Worm (Caenorhabditis elegans) whole organism, L4 larva: Measurements from ENCODE around the gene set-23.
"Not testable (repeated sequence)": the region's sequence is repeated elsewhere in the genome, so short reads cannot be mapped to it uniquely, and the experiment has no call there.

ENCODE experiments used
- D1046.2 ChIP-seq: fragments of 200-800 bp; sonication (Bioruptor generic); IDR thresholded peaks from 2 replicates; pipeline ENCODE4 v1.3.6; 2022; ENCODE audit warnings: missing genetic modification characterization, missing compliant biosample characterization
- T20F7.1 ChIP-seq: fragments of 200-800 bp; sonication (Bioruptor generic); optimal IDR thresholded peaks from 2 replicates; lab custom pipeline; 2018; ENCODE audit warnings: mild to moderate bottlenecking, missing genetic modification characterization, missing compliant biosample characterization
- T26A8.4 ChIP-seq: fragments of 200-800 bp; sonication (Bioruptor generic); IDR thresholded peaks from 2 replicates; pipeline ENCODE4 v1.3.6; 2022; ENCODE audit warnings: missing genetic modification characterization, missing compliant biosample characterization
- ZK546.5 ChIP-seq, 2 experiments: sonication (generic microtip); optimal IDR thresholded peaks; 2 replicates each; lab custom pipeline; 2017; ENCODE audit warnings: missing biosample characterization in 2 of 2, missing genetic modification characterization in 2 of 2
- aha-1 ChIP-seq: fragments of 150-350 bp; peaks from one replicate; lab custom pipeline; 2014; ENCODE audit warnings: missing biosample characterization, missing genetic modification characterization
- aly-2 ChIP-seq: sonication (generic microtip); optimal IDR thresholded peaks from 2 replicates; lab custom pipeline; 2018; ENCODE audit warnings: missing biosample characterization, missing genetic modification characterization
- ceh-20 ChIP-seq: fragments of 200-800 bp; sonication (Bioruptor generic); IDR thresholded peaks from 2 replicates; pipeline ENCODE4 v1.3.6; 2022; ENCODE audit warnings: missing genetic modification reagents, missing genetic modification characterization, missing compliant biosample characterization
- ceh-28 ChIP-seq: fragments of 150-350 bp; optimal IDR thresholded peaks from 2 replicates; lab custom pipeline; 2014; ENCODE audit warnings: missing biosample characterization, missing genetic modification reagents, missing genetic modification characterization
- ceh-32 ChIP-seq: sonication (generic microtip); optimal IDR thresholded peaks from 2 replicates; lab custom pipeline; 2016; ENCODE audit warnings: mild to moderate bottlenecking, missing genetic modification characterization, missing compliant biosample characterization; ENCODE audit not compliant: poor library complexity
- daf-16 ChIP-seq, 3 experiments: sonication (generic microtip); optimal IDR thresholded peaks; 2 replicates each; lab custom pipeline; 2016 to 2017; ENCODE audit warnings: missing genetic modification characterization in 3 of 3, missing genetic modification reagents in 3 of 3, mild to moderate bottlenecking in 2 of 3, missing compliant biosample characterization in 2 of 3, missing biosample characterization in 1 of 3, moderate library complexity in 1 of 3
- dmd-6 ChIP-seq: fragments of 200-800 bp; sonication (Bioruptor generic); IDR thresholded peaks from 2 replicates; pipeline ENCODE4 v1.3.6; 2022; ENCODE audit warnings: missing genetic modification reagents, missing genetic modification characterization, missing compliant biosample characterization
- dmd-8 ChIP-seq: fragments of 200-800 bp; sonication (Bioruptor generic); IDR thresholded peaks from 2 replicates; pipeline ENCODE4 v1.3.6; 2022; ENCODE audit warnings: missing genetic modification characterization, missing compliant biosample characterization
- dve-1 ChIP-seq: sonication (generic microtip); optimal IDR thresholded peaks from 2 replicates; lab custom pipeline; 2017; ENCODE audit warnings: antibody characterized with exemption, mild to moderate bottlenecking, missing genetic modification characterization, missing compliant biosample characterization; ENCODE audit not compliant: insufficient read depth
- hlh-30 ChIP-seq: sonication (generic microtip); optimal IDR thresholded peaks from 2 replicates; lab custom pipeline; 2017; ENCODE audit warnings: antibody characterized with exemption, mild to moderate bottlenecking, missing genetic modification characterization, missing compliant biosample characterization; ENCODE audit not compliant: insufficient read depth
- hmg-1.1 ChIP-seq: fragments of 200-800 bp; sonication (Bioruptor generic); IDR thresholded peaks from 2 replicates; pipeline ENCODE4 v1.3.6; 2022; ENCODE audit warnings: missing genetic modification reagents, missing genetic modification characterization, missing compliant biosample characterization
- lin-1 ChIP-seq: fragments of 200-800 bp; sonication (Bioruptor generic); IDR thresholded peaks from 2 replicates; pipeline ENCODE4 v1.3.6; 2022; ENCODE audit warnings: missing genetic modification reagents, missing genetic modification characterization, missing compliant biosample characterization
- lin-29 ChIP-seq: fragments of 200-800 bp; sonication (Bioruptor generic); IDR thresholded peaks from 2 replicates; pipeline ENCODE4 v1.3.6; 2022; ENCODE audit warnings: missing genetic modification reagents, missing genetic modification characterization, missing compliant biosample characterization
- lsy-2 ChIP-seq, 2 experiments: fragments of 150-350 bp in 1 of 2; sonication (generic microtip) in 1 of 2; optimal IDR thresholded peaks; 2 replicates each; lab custom pipeline; 2014 to 2017; ENCODE audit warnings: missing biosample characterization in 2 of 2, missing genetic modification characterization in 2 of 2
- madf-9 ChIP-seq: fragments of 200-800 bp; sonication (Bioruptor generic); conservative IDR thresholded peaks from 2 replicates; pipeline ENCODE4 v1.3.6; 2022; ENCODE audit warnings: missing genetic modification reagents, missing genetic modification characterization, missing compliant biosample characterization
- mdl-1 ChIP-seq, 2 experiments: fragments of 150-350 bp in 1 of 2; sonication (generic microtip) in 1 of 2; optimal IDR thresholded peaks; 2 replicates each; lab custom pipeline; 2014 to 2017; ENCODE audit warnings: missing biosample characterization in 2 of 2, missing genetic modification characterization in 2 of 2
- mes-2 ChIP-seq: sonication (generic microtip); optimal IDR thresholded peaks from 2 replicates; lab custom pipeline; 2016; ENCODE audit warnings: missing genotype, mild to moderate bottlenecking, missing genetic modification characterization, missing compliant biosample characterization; ENCODE audit not compliant: poor library complexity, severe bottlenecking
- nhr-237 ChIP-seq: sonication (generic microtip); optimal IDR thresholded peaks from 2 replicates; lab custom pipeline; 2017; ENCODE audit warnings: missing biosample characterization, missing genetic modification characterization
- nhr-41 ChIP-seq: fragments of 200-800 bp; sonication (Bioruptor generic); IDR thresholded peaks from 2 replicates; pipeline ENCODE4 v1.3.6; 2022; ENCODE audit warnings: missing genetic modification reagents, missing genetic modification characterization, missing compliant biosample characterization
- nhr-48 ChIP-seq: sonication (generic microtip); optimal IDR thresholded peaks from 2 replicates; lab custom pipeline; 2016; ENCODE audit warnings: mild to moderate bottlenecking, missing genetic modification characterization, missing compliant biosample characterization
- nhr-77 ChIP-seq: fragments of 150-350 bp; optimal IDR thresholded peaks from 2 replicates; lab custom pipeline; 2014; ENCODE audit warnings: missing biosample characterization, missing genetic modification characterization
- snpc-1.2 ChIP-seq: fragments of 200-800 bp; sonication (Bioruptor generic); IDR thresholded peaks from 2 replicates; pipeline ENCODE4 v1.3.6; 2022; ENCODE audit warnings: missing genetic modification reagents, missing genetic modification characterization, missing compliant biosample characterization
- spr-3 ChIP-seq: fragments of 200-800 bp; sonication (Bioruptor generic); optimal IDR thresholded peaks from 2 replicates; lab custom pipeline; 2018; ENCODE audit warnings: mild to moderate bottlenecking, missing genetic modification characterization, missing compliant biosample characterization
- unc-130 ChIP-seq: sonication (generic microtip); optimal IDR thresholded peaks from 2 replicates; lab custom pipeline; 2016; ENCODE audit warnings: missing genetic modification reagents, missing genetic modification characterization, missing compliant biosample characterization
- unc-62 ChIP-seq, 3 experiments: fragments of 150-350 bp in 1 of 3; sonication (generic microtip); optimal IDR thresholded peaks in 2 of 3; peaks in 1 of 3; 1 replicate in 1 of 3; 2 replicates in 2 of 3; lab custom pipeline; 2014 to 2017; ENCODE audit warnings: missing biosample characterization in 3 of 3, missing genetic modification characterization in 3 of 3, missing genetic modification reagents in 3 of 3, missing genotype in 1 of 3
- zag-1 ChIP-seq: fragments of 150-350 bp; optimal IDR thresholded peaks from 2 replicates; lab custom pipeline; 2014; ENCODE audit warnings: missing biosample characterization, missing genetic modification characterization
- zfp-3 ChIP-seq: fragments of 200-800 bp; sonication (Bioruptor generic); conservative IDR thresholded peaks from 2 replicates; pipeline ENCODE4 v1.3.6; 2022; ENCODE audit warnings: missing genetic modification reagents, missing genetic modification characterization, missing compliant biosample characterization
- zip-11 ChIP-seq: fragments of 200-800 bp; sonication (Bioruptor generic); IDR thresholded peaks from 2 replicates; pipeline ENCODE4 v1.3.6; 2022; ENCODE audit warnings: missing genetic modification characterization, missing compliant biosample characterization
- zip-2 ChIP-seq: fragments of 150-350 bp; optimal IDR thresholded peaks from 2 replicates; lab custom pipeline; 2014; ENCODE audit warnings: missing biosample characterization, missing genetic modification characterization
- ztf-11 ChIP-seq: fragments of 150-350 bp; optimal IDR thresholded peaks from 2 replicates; lab custom pipeline; 2014; ENCODE audit warnings: missing biosample characterization, missing genetic modification characterization

Gene set-23

ce11 chrIV:1600784-1601183 lies 673 bp upstream of the set-23 start:
- peak; percentile 59 for TF ChIP-seq aha-1 (tag; lab: Kevin White, UChicago)
- TF ChIP-seq D1046.2 (GFP tag; lab: Robert Waterston, UW), result no peak
- no peak for TF ChIP-seq ceh-20 (GFP tag; lab: Robert Waterston, UW)
- no peak for TF ChIP-seq nhr-237 (tag; lab: Kevin White, UChicago)
- TF ChIP-seq T26A8.4 (GFP tag; lab: Robert Waterston, UW), result no peak
- no peak for TF ChIP-seq lsy-2 (tag; optimal IDR thresholded peaks at IDR 0.05; lab: Kevin White, UChicago)
- no peak for TF ChIP-seq zip-11 (GFP tag; lab: Robert Waterston, UW)

- TF ChIP-seq aha-1 (tag; lab: Kevin White, UChicago) (peak; percentile 95), zag-1 (tag; lab: Kevin White, UChicago) (no peak), zip-2 (tag; lab: Kevin White, UChicago) (no peak), hmg-1.1 (GFP tag; lab: Robert Waterston, UW) (no peak), lin-1 (GFP tag; lab: Robert Waterston, UW) (no peak), ceh-28 (tag; lab: Kevin White, UChicago) (peak; percentile 87), lin-29 (no peak), dve-1 (tag; lab: Kevin White, UChicago) (no peak), hlh-30 (tag; lab: Kevin White, UChicago) (no peak)
These were observed 1.5 kb downstream of the set-23 start for ce11 chrIV:1602936-1603457.

ce11 chrIV:1605276-1605762 lies 3.9 kb downstream of the set-23 start, which contains the start of gene Y41D4B.11:
TSS of gene Y41D4B.11 (plus strand) at chrIV:1605712.
- peak in 1 of 2 experiments; percentile 91 for TF ChIP-seq unc-62 (GFP tag; optimal IDR thresholded peaks at IDR 0.05 in 1 of 2; lab: Kevin White, UChicago)
- TF ChIP-seq unc-62 (tag; optimal IDR thresholded peaks at IDR 0.05; lab: Kevin White, UChicago), result no peak
- TF ChIP-seq ztf-11 (tag; lab: Kevin White, UChicago), result no peak

ce11 chrIV:1609973-1610372 lies 8.5 kb downstream of the set-23 start, which contains the start of gene dsl-3:
TSS of gene dsl-3 (plus strand) at chrIV:1610273.
- TF ChIP-seq dmd-6 (GFP tag; lab: Robert Waterston, UW); zfp-3 (GFP tag; lab: Robert Waterston, UW); ZK546.5 (tag; optimal IDR thresholded peaks at IDR 0.05; lab: Kevin White, UChicago): not testable (repeated sequence)

ce11 chrIV:1613592-1613991 lies 12.1 kb downstream of the set-23 start, which contains the start of gene nhr-122:
TSS of gene nhr-122 (plus strand) at chrIV:1613892.
- TF ChIP-seq aha-1 (tag; lab: Kevin White, UChicago) (peak; percentile 9), ceh-32 (no peak), daf-16 (GFP tag; optimal IDR thresholded peaks at IDR 0.05; lab: Kevin White, UChicago) (no peak), daf-16 (tag; optimal IDR thresholded peaks at IDR 0.05; lab: Kevin White, UChicago) (no peak), aly-2 (tag; lab: Kevin White, UChicago) (no peak), hlh-30 (tag; lab: Kevin White, UChicago) (peak; percentile 12), spr-3 (GFP tag; lab: Kevin White, UChicago) (no peak), T20F7.1 (GFP tag; lab: Kevin White, UChicago) (no peak), unc-130 (GFP tag; lab: Kevin White, UChicago) (no peak), madf-9 (GFP tag; lab: Robert Waterston, UW) (no peak), nhr-48 (tag; lab: Kevin White, UChicago) (no peak), dmd-8 (no peak), mes-2 (tag; lab: Kevin White, UChicago) (peak; percentile 30), snpc-1.2 (GFP tag; lab: Robert Waterston, UW) (no peak), ztf-11 (tag; lab: Kevin White, UChicago) (no peak), dve-1 (tag; lab: Kevin White, UChicago) (peak; percentile 21), mdl-1 (tag; optimal IDR thresholded peaks at IDR 0.05; lab: Kevin White, UChicago) (peak in 1 of 2 experiments; percentile 36), nhr-237 (tag; lab: Kevin White, UChicago) (no peak), nhr-41 (GFP tag; lab: Robert Waterston, UW) (no peak), nhr-77 (tag; lab: Kevin White, UChicago) (no peak)
